Worm (Caenorhabditis elegans) whole organism, L4 larva: ENCODE results near the gene col-128.

Experiments used
- F26F4.8 ChIP-seq: fragments of 200-800 bp; sonication (Bioruptor generic); conservative IDR thresholded peaks from 2 replicates; pipeline ENCODE4 v1.3.6; 2022; ENCODE audit warnings: missing genetic modification characterization, missing compliant biosample characterization
- F44E2.7 ChIP-seq: fragments of 200-800 bp; sonication (Bioruptor generic); IDR thresholded peaks from 2 replicates; pipeline ENCODE4 v2.1.2; 2022; ENCODE audit warnings: missing genetic modification characterization, missing compliant biosample characterization
- T20F7.1 ChIP-seq: fragments of 200-800 bp; sonication (Bioruptor generic); optimal IDR thresholded peaks from 2 replicates; lab custom pipeline; 2018; ENCODE audit warnings: mild to moderate bottlenecking, missing genetic modification characterization, missing compliant biosample characterization
- T26A8.4 ChIP-seq: fragments of 200-800 bp; sonication (Bioruptor generic); IDR thresholded peaks from 2 replicates; pipeline ENCODE4 v1.3.6; 2022; ENCODE audit warnings: missing genetic modification characterization, missing compliant biosample characterization
- Y105C5A.15 ChIP-seq: fragments of 200-800 bp; sonication (Bioruptor generic); IDR thresholded peaks from 2 replicates; pipeline ENCODE4 v1.3.6; 2022; ENCODE audit warnings: missing genetic modification characterization, missing compliant biosample characterization
- Y48G9A.11 ChIP-seq: fragments of 200-800 bp; sonication (Bioruptor generic); IDR thresholded peaks from 2 replicates; pipeline ENCODE4 v1.3.6; 2022; ENCODE audit warnings: missing genetic modification reagents, missing genetic modification characterization, missing compliant biosample characterization
- ZK337.2 ChIP-seq: fragments of 200-800 bp; sonication (Bioruptor generic); IDR thresholded peaks from 2 replicates; pipeline ENCODE4 v1.3.6; 2022; ENCODE audit warnings: missing genetic modification reagents, missing genetic modification characterization, missing compliant biosample characterization
- ZK546.5 ChIP-seq, 2 experiments: sonication (generic microtip); optimal IDR thresholded peaks; 2 replicates each; lab custom pipeline; 2017; ENCODE audit warnings: missing biosample characterization in 2 of 2, missing genetic modification characterization in 2 of 2
- aly-2 ChIP-seq: sonication (generic microtip); optimal IDR thresholded peaks from 2 replicates; lab custom pipeline; 2018; ENCODE audit warnings: missing biosample characterization, missing genetic modification characterization
- ama-1 ChIP-seq: fragments of 150-350 bp; optimal IDR thresholded peaks from 2 replicates; lab custom pipeline; 2014; ENCODE audit warnings: inconsistent platforms, mixed read lengths
- attf-4 ChIP-seq: sonication (generic microtip); optimal IDR thresholded peaks from 3 replicates; lab custom pipeline; 2017; ENCODE audit warnings: missing biosample characterization, missing genetic modification characterization
- ceh-20 ChIP-seq: fragments of 200-800 bp; sonication (Bioruptor generic); IDR thresholded peaks from 2 replicates; pipeline ENCODE4 v1.3.6; 2022; ENCODE audit warnings: missing genetic modification reagents, missing genetic modification characterization, missing compliant biosample characterization
- ceh-28 ChIP-seq: fragments of 150-350 bp; optimal IDR thresholded peaks from 2 replicates; lab custom pipeline; 2014; ENCODE audit warnings: missing biosample characterization, missing genetic modification reagents, missing genetic modification characterization
- ceh-32 ChIP-seq: sonication (generic microtip); optimal IDR thresholded peaks from 2 replicates; lab custom pipeline; 2016; ENCODE audit warnings: mild to moderate bottlenecking, missing genetic modification characterization, missing compliant biosample characterization; ENCODE audit not compliant: poor library complexity
- ceh-82 ChIP-seq: sonication (generic microtip); optimal IDR thresholded peaks from 2 replicates; lab custom pipeline; 2017; ENCODE audit warnings: missing biosample characterization, missing genetic modification characterization
- daf-16 ChIP-seq, 3 experiments: sonication (generic microtip); optimal IDR thresholded peaks; 2 replicates each; lab custom pipeline; 2016 to 2017; ENCODE audit warnings: missing genetic modification characterization in 3 of 3, missing genetic modification reagents in 3 of 3, mild to moderate bottlenecking in 2 of 3, missing compliant biosample characterization in 2 of 3, missing biosample characterization in 1 of 3, moderate library complexity in 1 of 3
- daf-19 ChIP-seq: fragments of 200-800 bp; sonication (Bioruptor generic); conservative IDR thresholded peaks from 2 replicates; pipeline ENCODE4 v1.3.6; 2022; ENCODE audit warnings: missing genetic modification characterization, missing compliant biosample characterization
- daf-8 ChIP-seq: fragments of 200-800 bp; sonication (Bioruptor generic); IDR thresholded peaks from 2 replicates; pipeline ENCODE4 v1.3.6; 2022; ENCODE audit warnings: missing genetic modification characterization, missing compliant biosample characterization
- dmd-6 ChIP-seq: fragments of 200-800 bp; sonication (Bioruptor generic); IDR thresholded peaks from 2 replicates; pipeline ENCODE4 v1.3.6; 2022; ENCODE audit warnings: missing genetic modification reagents, missing genetic modification characterization, missing compliant biosample characterization
- dmd-8 ChIP-seq: fragments of 200-800 bp; sonication (Bioruptor generic); IDR thresholded peaks from 2 replicates; pipeline ENCODE4 v1.3.6; 2022; ENCODE audit warnings: missing genetic modification characterization, missing compliant biosample characterization
- dpl-1 ChIP-seq: fragments of 150-350 bp; optimal IDR thresholded peaks from 2 replicates; lab custom pipeline; 2014; ENCODE audit warnings: missing biosample characterization, missing genetic modification reagents, missing genetic modification characterization
- duxl-1 ChIP-seq: sonication (generic microtip); optimal IDR thresholded peaks from 2 replicates; lab custom pipeline; 2016; ENCODE audit warnings: mild to moderate bottlenecking, missing genetic modification characterization, moderate library complexity, missing compliant biosample characterization; ENCODE audit not compliant: poor library complexity
- egl-27 ChIP-seq: sonication (generic microtip); optimal IDR thresholded peaks from 3 replicates; lab custom pipeline; 2017; ENCODE audit warnings: missing biosample characterization, missing genetic modification reagents, missing genetic modification characterization
- egl-43 ChIP-seq: fragments of 200-800 bp; sonication (Bioruptor generic); IDR thresholded peaks from 2 replicates; pipeline ENCODE4 v1.3.6; 2022; ENCODE audit warnings: missing genetic modification reagents, missing genetic modification characterization, missing compliant biosample characterization
- gei-8 ChIP-seq: fragments of 200-800 bp; sonication (Bioruptor generic); optimal IDR thresholded peaks from 2 replicates; lab custom pipeline; 2018; ENCODE audit warnings: mild to moderate bottlenecking, missing genetic modification characterization, missing compliant biosample characterization
- hmg-1.1 ChIP-seq: fragments of 200-800 bp; sonication (Bioruptor generic); IDR thresholded peaks from 2 replicates; pipeline ENCODE4 v1.3.6; 2022; ENCODE audit warnings: missing genetic modification reagents, missing genetic modification characterization, missing compliant biosample characterization
- lim-7 ChIP-seq: fragments of 200-800 bp; sonication (Bioruptor generic); IDR thresholded peaks from 2 replicates; pipeline ENCODE4 v1.3.6; 2022; ENCODE audit warnings: missing genetic modification characterization, missing compliant biosample characterization
- lin-38 ChIP-seq: fragments of 200-800 bp; sonication (Bioruptor generic); IDR thresholded peaks from 2 replicates; pipeline ENCODE4 v1.3.6; 2022; ENCODE audit warnings: missing genetic modification reagents, missing genetic modification characterization, missing compliant biosample characterization
- lin-39 ChIP-seq: fragments of 150-350 bp; optimal IDR thresholded peaks from 2 replicates; lab custom pipeline; 2014; ENCODE audit warnings: missing biosample characterization, missing genetic modification reagents, missing genetic modification characterization
- madf-9 ChIP-seq: fragments of 200-800 bp; sonication (Bioruptor generic); conservative IDR thresholded peaks from 2 replicates; pipeline ENCODE4 v1.3.6; 2022; ENCODE audit warnings: missing genetic modification reagents, missing genetic modification characterization, missing compliant biosample characterization
- mdt-29 ChIP-seq: fragments of 200-800 bp; sonication (Bioruptor generic); IDR thresholded peaks from 2 replicates; pipeline ENCODE4 v1.3.6; 2022; ENCODE audit warnings: missing genetic modification reagents, missing genetic modification characterization, missing compliant biosample characterization
- mep-1 ChIP-seq: fragments of 150-350 bp; sonication (generic microtip); optimal IDR thresholded peaks from 3 replicates; lab custom pipeline; 2014; ENCODE audit warnings: missing biosample characterization, missing genetic modification characterization
- mes-2 ChIP-seq: sonication (generic microtip); optimal IDR thresholded peaks from 2 replicates; lab custom pipeline; 2016; ENCODE audit warnings: missing genotype, mild to moderate bottlenecking, missing genetic modification characterization, missing compliant biosample characterization; ENCODE audit not compliant: poor library complexity, severe bottlenecking
- mxl-2 ChIP-seq: fragments of 200-800 bp; sonication (Bioruptor generic); conservative IDR thresholded peaks from 2 replicates; pipeline ENCODE4 v1.3.6; 2022; ENCODE audit warnings: missing genetic modification reagents, missing genetic modification characterization, missing compliant biosample characterization
- nhr-10 ChIP-seq: fragments of 150-350 bp; optimal IDR thresholded peaks from 2 replicates; lab custom pipeline; 2014; ENCODE audit warnings: missing biosample characterization, missing genetic modification characterization
- nhr-102 ChIP-seq: sonication (generic microtip); optimal IDR thresholded peaks from 2 replicates; lab custom pipeline; 2016; ENCODE audit warnings: mild to moderate bottlenecking, missing genetic modification characterization, moderate library complexity, missing compliant biosample characterization
- nhr-111 ChIP-seq: fragments of 200-800 bp; sonication (Bioruptor generic); optimal IDR thresholded peaks from 2 replicates; lab custom pipeline; 2018; ENCODE audit warnings: mild to moderate bottlenecking, missing genetic modification characterization, missing compliant biosample characterization
- nhr-25 ChIP-seq: sonication (generic microtip); optimal IDR thresholded peaks from 2 replicates; lab custom pipeline; 2017; ENCODE audit warnings: missing genetic modification characterization, mild to moderate bottlenecking, missing compliant biosample characterization, antibody characterized with exemption, moderate library complexity, borderline replicate concordance; ENCODE audit not compliant: insufficient read depth
- nhr-28 ChIP-seq: fragments of 150-350 bp; optimal IDR thresholded peaks from 2 replicates; lab custom pipeline; 2014; ENCODE audit warnings: missing biosample characterization, missing genetic modification characterization
- nhr-48 ChIP-seq: sonication (generic microtip); optimal IDR thresholded peaks from 2 replicates; lab custom pipeline; 2016; ENCODE audit warnings: mild to moderate bottlenecking, missing genetic modification characterization, missing compliant biosample characterization
- nhr-77 ChIP-seq: fragments of 150-350 bp; optimal IDR thresholded peaks from 2 replicates; lab custom pipeline; 2014; ENCODE audit warnings: missing biosample characterization, missing genetic modification characterization
- php-3 ChIP-seq: fragments of 200-800 bp; sonication (Bioruptor generic); IDR thresholded peaks from 2 replicates; pipeline ENCODE4 v1.3.6; 2022; ENCODE audit warnings: missing genetic modification reagents, missing genetic modification characterization, missing compliant biosample characterization
- pqm-1 ChIP-seq: sonication (generic microtip); optimal IDR thresholded peaks from 2 replicates; lab custom pipeline; 2017; ENCODE audit warnings: missing biosample characterization, missing genetic modification characterization
- rbr-2 ChIP-seq: sonication (generic microtip); optimal IDR thresholded peaks from 2 replicates; lab custom pipeline; 2016; ENCODE audit warnings: missing genotype, missing genetic modification characterization, missing compliant biosample characterization
- sdz-12 ChIP-seq: fragments of 200-800 bp; sonication (Bioruptor generic); optimal IDR thresholded peaks from 2 replicates; lab custom pipeline; 2018; ENCODE audit warnings: mild to moderate bottlenecking, missing genetic modification characterization, missing compliant biosample characterization
- snpc-1.2 ChIP-seq: fragments of 200-800 bp; sonication (Bioruptor generic); IDR thresholded peaks from 2 replicates; pipeline ENCODE4 v1.3.6; 2022; ENCODE audit warnings: missing genetic modification reagents, missing genetic modification characterization, missing compliant biosample characterization
- spr-3 ChIP-seq: fragments of 200-800 bp; sonication (Bioruptor generic); optimal IDR thresholded peaks from 2 replicates; lab custom pipeline; 2018; ENCODE audit warnings: mild to moderate bottlenecking, missing genetic modification characterization, missing compliant biosample characterization
- tag-97 ChIP-seq: fragments of 200-800 bp; sonication (Bioruptor generic); IDR thresholded peaks from 2 replicates; pipeline ENCODE4 v1.3.6; 2022; ENCODE audit warnings: missing genetic modification characterization, missing compliant biosample characterization
- zag-1 ChIP-seq: fragments of 150-350 bp; optimal IDR thresholded peaks from 2 replicates; lab custom pipeline; 2014; ENCODE audit warnings: missing biosample characterization, missing genetic modification characterization
- zfp-2 ChIP-seq: sonication (generic microtip); optimal IDR thresholded peaks from 2 replicates; lab custom pipeline; 2016; ENCODE audit warnings: mild to moderate bottlenecking, missing genetic modification characterization, missing compliant biosample characterization
- zip-11 ChIP-seq: fragments of 200-800 bp; sonication (Bioruptor generic); IDR thresholded peaks from 2 replicates; pipeline ENCODE4 v1.3.6; 2022; ENCODE audit warnings: missing genetic modification characterization, missing compliant biosample characterization
- ztf-11 ChIP-seq: fragments of 150-350 bp; optimal IDR thresholded peaks from 2 replicates; lab custom pipeline; 2014; ENCODE audit warnings: missing biosample characterization, missing genetic modification characterization
- ztf-7 ChIP-seq: fragments of 150-350 bp; optimal IDR thresholded peaks from 2 replicates; lab custom pipeline; 2014; ENCODE audit warnings: missing biosample characterization, missing genetic modification characterization

col-128 gene

DNA sequence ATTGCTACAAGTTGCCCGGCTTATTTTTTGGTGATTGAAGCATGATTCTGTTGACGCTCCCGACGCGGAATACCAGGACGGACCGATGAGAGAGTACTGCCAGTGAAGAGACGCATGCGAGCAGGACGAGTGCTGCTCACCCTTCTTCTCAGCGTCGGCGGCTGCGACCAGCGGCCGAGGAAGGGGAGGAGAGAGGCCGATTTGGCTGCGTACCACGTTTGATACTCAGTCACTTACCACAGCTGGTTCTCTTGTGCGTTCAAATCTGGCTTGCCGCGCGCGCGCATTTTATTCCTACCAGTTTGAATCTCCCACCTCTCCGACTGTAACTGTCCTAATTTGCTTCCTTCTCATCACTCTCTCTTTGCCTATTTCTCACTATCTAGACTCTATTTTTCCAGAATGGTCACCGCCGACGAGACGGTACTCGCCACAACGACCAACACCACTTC lies 27.5 kb downstream of the col-128 start, which contains the start of gene mep-1 (continued):
- TF ChIP-seq madf-9 (GFP tag; lab: Robert Waterston, UW) (peak; percentile 49; the same call in 1 of the 2 replicates), Y48G9A.11 (GFP tag; lab: Robert Waterston, UW) (no peak), attf-4 (tag; lab: Kevin White, UChicago) (no peak), ceh-20 (no peak), T20F7.1 (GFP tag; lab: Kevin White, UChicago) (peak; percentile 62), nhr-48 (no peak), hmg-1.1 (GFP tag; lab: Robert Waterston, UW) (peak; percentile 84), zip-11 (GFP tag; lab: Robert Waterston, UW) (no peak), dpl-1 (peak; percentile 65), ZK546.5 (tag; optimal IDR thresholded peaks at IDR 0.05; lab: Kevin White, UChicago) (no peak), dmd-8 (GFP tag; lab: Robert Waterston, UW) (no peak), daf-19 (GFP tag; lab: Robert Waterston, UW) (no peak), F44E2.7 (GFP tag; lab: Robert Waterston, UW) (no peak), lin-38 (GFP tag; lab: Robert Waterston, UW) (peak; percentile 66), nhr-102 (no peak), duxl-1 (tag; lab: Kevin White, UChicago) (peak; percentile 33), lin-39 (tag; lab: Kevin White, UChicago) (no peak), rbr-2 (tag; lab: Kevin White, UChicago) (peak; percentile 82), nhr-111 (no peak), php-3 (GFP tag; lab: Robert Waterston, UW) (no peak), mdt-29 (GFP tag; lab: Robert Waterston, UW) (no peak), nhr-77 (tag; lab: Kevin White, UChicago) (peak; percentile 12), daf-8 (GFP tag; lab: Robert Waterston, UW) (no peak), zag-1 (tag; lab: Kevin White, UChicago) (no peak), ztf-7 (no peak), mep-1 (tag; lab: Kevin White, UChicago) (peak; percentile 97), dmd-6 (peak; percentile 19), ceh-32 (tag; lab: Kevin White, UChicago) (no peak), zfp-2 (no peak), pqm-1 (no peak), sdz-12 (GFP tag; lab: Kevin White, UChicago) (no peak), ztf-11 (tag; lab: Kevin White, UChicago) (no peak), egl-43 (peak; percentile 67), ceh-82 (no peak), nhr-10 (tag; lab: Kevin White, UChicago) (no peak), nhr-28 (tag; lab: Kevin White, UChicago) (no peak), ama-1 (peak; percentile 71), spr-3 (no peak), gei-8 (GFP tag; lab: Kevin White, UChicago) (no peak), Y105C5A.15 (GFP tag; lab: Robert Waterston, UW) (no peak), tag-97 (GFP tag; lab: Robert Waterston, UW) (no peak)

DNA sequence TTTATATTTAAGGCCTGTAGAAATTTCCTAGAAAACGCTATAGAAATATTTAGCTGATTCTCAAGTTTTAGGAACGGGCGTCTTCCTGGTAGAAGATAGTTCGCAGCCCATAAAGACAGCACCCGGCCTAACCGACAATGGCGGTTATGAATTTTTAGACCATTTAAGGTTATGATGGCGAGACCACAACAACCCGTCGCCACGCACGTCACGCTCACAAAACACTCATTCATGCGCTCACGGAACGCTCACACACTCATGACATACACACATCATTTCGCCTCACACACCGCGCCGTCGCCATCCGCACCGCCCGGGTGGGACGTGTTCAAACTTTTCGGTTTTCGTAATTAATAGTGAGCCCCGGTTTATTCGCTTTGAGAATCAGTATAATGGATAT lies 28.1 kb downstream of the col-128 start:
- TF ChIP-seq mxl-2 (no peak), aly-2 (tag; lab: Kevin White, UChicago) (no peak), nhr-25 (tag; lab: Kevin White, UChicago) (no peak), lim-7 (0 out of 2 replicates have a peak, but pooled peaks have one; percentile 9), nhr-77 (tag; lab: Kevin White, UChicago) (no peak), F26F4.8 (GFP tag; lab: Robert Waterston, UW) (no peak), snpc-1.2 (GFP tag; lab: Robert Waterston, UW) (no peak), pqm-1 (no peak), T26A8.4 (GFP tag; lab: Robert Waterston, UW) (no peak), egl-27 (tag; lab: Kevin White, UChicago) (no peak), mes-2 (peak; percentile 43), ZK337.2 (GFP tag; lab: Robert Waterston, UW) (no peak), ceh-28 (tag; lab: Kevin White, UChicago) (no peak), dpl-1 (no peak), nhr-48 (no peak), daf-16 (GFP tag; optimal IDR thresholded peaks at IDR 0.05; lab: Kevin White, UChicago) (no peak), daf-16 (tag; optimal IDR thresholded peaks at IDR 0.05; lab: Kevin White, UChicago) (peak; percentile 46), T20F7.1 (GFP tag; lab: Kevin White, UChicago) (no peak)
